Worm (Caenorhabditis elegans) whole organism, L4 larva: Measurements from ENCODE around the gene sssh-1.

Experiments used
- F26F4.8 ChIP-seq: fragments of 200-800 bp; sonication (Bioruptor generic); conservative IDR thresholded peaks from 2 replicates; pipeline ENCODE4 v1.3.6; 2022; ENCODE audit warnings: missing genetic modification characterization, missing compliant biosample characterization
- F37D6.2 ChIP-seq: sonication (generic microtip); optimal IDR thresholded peaks from 2 replicates; lab custom pipeline; 2016; ENCODE audit warnings: mild to moderate bottlenecking, missing genetic modification characterization, missing compliant biosample characterization
- F44E2.7 ChIP-seq: fragments of 200-800 bp; sonication (Bioruptor generic); IDR thresholded peaks from 2 replicates; pipeline ENCODE4 v2.1.2; 2022; ENCODE audit warnings: missing genetic modification characterization, missing compliant biosample characterization
- R02D3.7 ChIP-seq: fragments of 150-350 bp; sonication (generic microtip); optimal IDR thresholded peaks from 3 replicates; lab custom pipeline; 2014; ENCODE audit warnings: missing biosample characterization, missing genetic modification characterization
- T26A8.4 ChIP-seq: fragments of 200-800 bp; sonication (Bioruptor generic); IDR thresholded peaks from 2 replicates; pipeline ENCODE4 v1.3.6; 2022; ENCODE audit warnings: missing genetic modification characterization, missing compliant biosample characterization
- Y5F2A.4 ChIP-seq: fragments of 200-800 bp; sonication (Bioruptor generic); optimal IDR thresholded peaks from 2 replicates; lab custom pipeline; 2018; ENCODE audit warnings: mild to moderate bottlenecking, missing genetic modification characterization, missing compliant biosample characterization
- Y75B8A.6 ChIP-seq: fragments of 200-800 bp; sonication (Bioruptor generic); IDR thresholded peaks from 2 replicates; pipeline ENCODE4 v1.3.6; 2022; ENCODE audit warnings: missing genetic modification reagents, missing genetic modification characterization, missing compliant biosample characterization
- ceh-32 ChIP-seq: sonication (generic microtip); optimal IDR thresholded peaks from 2 replicates; lab custom pipeline; 2016; ENCODE audit warnings: mild to moderate bottlenecking, missing genetic modification characterization, missing compliant biosample characterization; ENCODE audit not compliant: poor library complexity
- ces-1 ChIP-seq: fragments of 150-350 bp; sonication (generic microtip); optimal IDR thresholded peaks from 4 replicates; lab custom pipeline; 2014; ENCODE audit warnings: missing biosample characterization, missing genetic modification reagents, missing genetic modification characterization
- daf-16 ChIP-seq, 3 experiments: sonication (generic microtip); optimal IDR thresholded peaks; 2 replicates each; lab custom pipeline; 2016 to 2017; ENCODE audit warnings: missing genetic modification characterization in 3 of 3, missing genetic modification reagents in 3 of 3, mild to moderate bottlenecking in 2 of 3, missing compliant biosample characterization in 2 of 3, missing biosample characterization in 1 of 3, moderate library complexity in 1 of 3
- egl-43 ChIP-seq: fragments of 200-800 bp; sonication (Bioruptor generic); IDR thresholded peaks from 2 replicates; pipeline ENCODE4 v1.3.6; 2022; ENCODE audit warnings: missing genetic modification reagents, missing genetic modification characterization, missing compliant biosample characterization
- fkh-10 ChIP-seq: fragments of 150-350 bp; optimal IDR thresholded peaks from 2 replicates; lab custom pipeline; 2014; ENCODE audit warnings: missing biosample characterization, missing genetic modification reagents, missing genetic modification characterization
- fos-1 ChIP-seq: fragments of 150-350 bp; optimal IDR thresholded peaks from 2 replicates; lab custom pipeline; 2014; ENCODE audit warnings: missing biosample characterization, missing genetic modification characterization
- hlh-11 ChIP-seq: fragments of 200-800 bp; sonication (Bioruptor generic); optimal IDR thresholded peaks from 2 replicates; lab custom pipeline; 2018; ENCODE audit warnings: mild to moderate bottlenecking, missing genetic modification characterization, missing compliant biosample characterization
- hmg-1.1 ChIP-seq: fragments of 200-800 bp; sonication (Bioruptor generic); IDR thresholded peaks from 2 replicates; pipeline ENCODE4 v1.3.6; 2022; ENCODE audit warnings: missing genetic modification reagents, missing genetic modification characterization, missing compliant biosample characterization
- jun-1 ChIP-seq: fragments of 150-350 bp; optimal IDR thresholded peaks from 2 replicates; lab custom pipeline; 2014; ENCODE audit warnings: missing biosample characterization, missing genetic modification reagents, missing genetic modification characterization
- lin-29 ChIP-seq: fragments of 200-800 bp; sonication (Bioruptor generic); IDR thresholded peaks from 2 replicates; pipeline ENCODE4 v1.3.6; 2022; ENCODE audit warnings: missing genetic modification reagents, missing genetic modification characterization, missing compliant biosample characterization
- lin-39 ChIP-seq: fragments of 150-350 bp; optimal IDR thresholded peaks from 2 replicates; lab custom pipeline; 2014; ENCODE audit warnings: missing biosample characterization, missing genetic modification reagents, missing genetic modification characterization
- mdt-29 ChIP-seq: fragments of 200-800 bp; sonication (Bioruptor generic); IDR thresholded peaks from 2 replicates; pipeline ENCODE4 v1.3.6; 2022; ENCODE audit warnings: missing genetic modification reagents, missing genetic modification characterization, missing compliant biosample characterization
- mep-1 ChIP-seq: fragments of 150-350 bp; sonication (generic microtip); optimal IDR thresholded peaks from 3 replicates; lab custom pipeline; 2014; ENCODE audit warnings: missing biosample characterization, missing genetic modification characterization
- mxl-2 ChIP-seq: fragments of 200-800 bp; sonication (Bioruptor generic); conservative IDR thresholded peaks from 2 replicates; pipeline ENCODE4 v1.3.6; 2022; ENCODE audit warnings: missing genetic modification reagents, missing genetic modification characterization, missing compliant biosample characterization
- nhr-102 ChIP-seq: sonication (generic microtip); optimal IDR thresholded peaks from 2 replicates; lab custom pipeline; 2016; ENCODE audit warnings: mild to moderate bottlenecking, missing genetic modification characterization, moderate library complexity, missing compliant biosample characterization
- nhr-11 ChIP-seq: fragments of 150-350 bp; optimal IDR thresholded peaks from 2 replicates; lab custom pipeline; 2014; ENCODE audit warnings: missing biosample characterization, missing genetic modification characterization
- nhr-237 ChIP-seq: sonication (generic microtip); optimal IDR thresholded peaks from 2 replicates; lab custom pipeline; 2017; ENCODE audit warnings: missing biosample characterization, missing genetic modification characterization
- pha-4 ChIP-seq, 2 experiments: fragments of 150-350 bp in 1 of 2; fragments of 200-800 bp in 1 of 2; sonication (Bioruptor generic) in 1 of 2; IDR thresholded peaks in 1 of 2; optimal IDR thresholded peaks in 1 of 2; 2 replicates each; pipeline versions ENCODE4 v1.3.6 to Lab custom; 2014 to 2022; ENCODE audit warnings: missing genetic modification characterization in 2 of 2, missing genetic modification reagents in 2 of 2, missing biosample characterization in 1 of 2, missing compliant biosample characterization in 1 of 2
- pqm-1 ChIP-seq: sonication (generic microtip); optimal IDR thresholded peaks from 2 replicates; lab custom pipeline; 2017; ENCODE audit warnings: missing biosample characterization, missing genetic modification characterization
- unc-62 ChIP-seq, 3 experiments: fragments of 150-350 bp in 1 of 3; sonication (generic microtip); optimal IDR thresholded peaks in 2 of 3; peaks in 1 of 3; 1 replicate in 1 of 3; 2 replicates in 2 of 3; lab custom pipeline; 2014 to 2017; ENCODE audit warnings: missing biosample characterization in 3 of 3, missing genetic modification characterization in 3 of 3, missing genetic modification reagents in 3 of 3, missing genotype in 1 of 3
- vab-7 ChIP-seq: fragments of 200-800 bp; sonication (Bioruptor generic); IDR thresholded peaks from 2 replicates; pipeline ENCODE4 v1.3.6; 2022; ENCODE audit warnings: missing genetic modification reagents, missing genetic modification characterization, missing compliant biosample characterization
- zfp-3 ChIP-seq: fragments of 200-800 bp; sonication (Bioruptor generic); conservative IDR thresholded peaks from 2 replicates; pipeline ENCODE4 v1.3.6; 2022; ENCODE audit warnings: missing genetic modification reagents, missing genetic modification characterization, missing compliant biosample characterization
- zip-11 ChIP-seq: fragments of 200-800 bp; sonication (Bioruptor generic); IDR thresholded peaks from 2 replicates; pipeline ENCODE4 v1.3.6; 2022; ENCODE audit warnings: missing genetic modification characterization, missing compliant biosample characterization
- ztf-11 ChIP-seq: fragments of 150-350 bp; optimal IDR thresholded peaks from 2 replicates; lab custom pipeline; 2014; ENCODE audit warnings: missing biosample characterization, missing genetic modification characterization
- ztf-7 ChIP-seq: fragments of 150-350 bp; optimal IDR thresholded peaks from 2 replicates; lab custom pipeline; 2014; ENCODE audit warnings: missing biosample characterization, missing genetic modification characterization

The sssh-1 gene

DNA sequence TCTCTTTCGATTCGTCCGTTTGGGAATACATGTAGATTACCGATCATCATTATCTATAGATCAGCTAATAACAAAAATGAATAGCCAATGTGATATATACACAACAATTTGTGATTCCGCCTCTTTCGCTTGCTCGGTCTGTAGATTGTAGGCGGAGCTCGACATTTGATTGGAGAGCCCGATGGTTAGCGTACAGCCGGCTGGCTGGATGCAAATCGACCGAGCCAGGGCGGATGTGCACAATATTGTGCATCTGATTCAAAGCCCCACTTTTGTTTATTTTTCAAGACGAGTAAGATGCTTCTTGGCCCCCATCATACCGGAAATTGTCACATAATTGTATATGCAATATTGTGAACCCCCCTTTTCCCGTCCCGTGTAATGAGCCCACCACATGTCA, 14.0 kb upstream of the sssh-1 start, which contains the start of gene dmd-4:
TSS of gene dmd-4 (minus strand) at position 101 of the 400 bp plus-strand sequence.
- TF ChIP-seq mep-1 (tag; lab: Kevin White, UChicago) (no peak), unc-62 (GFP tag; optimal IDR thresholded peaks at IDR 0.05 in 1 of 2; lab: Kevin White, UChicago) (peak in 1 of 2 experiments; percentile 14), unc-62 (tag; optimal IDR thresholded peaks at IDR 0.05; lab: Kevin White, UChicago) (no peak), mdt-29 (GFP tag; lab: Robert Waterston, UW) (no peak), mxl-2 (GFP tag; lab: Robert Waterston, UW) (no peak)

DNA sequence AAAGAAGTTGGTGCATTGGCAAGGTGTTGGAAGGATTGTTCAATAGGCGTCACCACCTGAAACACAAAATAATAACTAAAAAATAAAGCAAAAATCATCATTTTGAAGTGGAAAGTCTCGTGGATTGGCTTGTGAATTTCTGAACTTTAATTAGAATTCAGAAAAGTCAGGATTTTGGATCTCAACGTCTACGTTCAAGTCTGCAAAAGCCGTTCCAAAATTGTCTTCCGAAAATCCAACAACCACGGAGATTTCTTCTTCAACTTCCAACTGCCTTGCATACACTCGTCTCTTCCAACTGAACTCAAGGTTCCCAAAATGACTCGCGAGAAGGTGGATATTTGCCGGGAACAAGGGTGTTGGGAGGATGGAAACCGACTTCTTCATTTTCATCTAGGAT, 10.0 kb upstream of the sssh-1 start, which contains the start of gene C27C12.3:
TSS of gene C27C12.3 (minus strand) at position 101 of the 400 bp plus-strand sequence.
- no peak for TF ChIP-seq jun-1 (tag; lab: Kevin White, UChicago)
- no peak for TF ChIP-seq vab-7 (GFP tag; lab: Robert Waterston, UW)
- TF ChIP-seq R02D3.7 = no peak
- TF ChIP-seq pha-4 (GFP tag; IDR thresholded peaks at IDR 0.05; lab: Robert Waterston, UW) = no peak
- TF ChIP-seq pha-4 (tag; optimal IDR thresholded peaks at IDR 0.05; lab: Kevin White, UChicago) = no peak
- no peak for TF ChIP-seq fos-1 (tag; lab: Kevin White, UChicago)
- TF ChIP-seq egl-43 (GFP tag; lab: Robert Waterston, UW) = no peak
- TF ChIP-seq nhr-11 (tag; lab: Kevin White, UChicago) = no peak
- no peak for TF ChIP-seq zfp-3 (GFP tag; lab: Robert Waterston, UW)
- TF ChIP-seq Y5F2A.4 = no peak
- TF ChIP-seq lin-29 (GFP tag; lab: Robert Waterston, UW) = no peak
- TF ChIP-seq nhr-102 (tag; lab: Kevin White, UChicago) = no peak
- no peak for TF ChIP-seq T26A8.4 (GFP tag; lab: Robert Waterston, UW)
- TF ChIP-seq daf-16 (GFP tag; optimal IDR thresholded peaks at IDR 0.05; lab: Kevin White, UChicago) = no peak
- no peak for TF ChIP-seq daf-16 (tag; optimal IDR thresholded peaks at IDR 0.05; lab: Kevin White, UChicago)
- no peak for TF ChIP-seq hlh-11 (tag; lab: Kevin White, UChicago)
- TF ChIP-seq lin-39 (tag; lab: Kevin White, UChicago) = no peak

DNA sequence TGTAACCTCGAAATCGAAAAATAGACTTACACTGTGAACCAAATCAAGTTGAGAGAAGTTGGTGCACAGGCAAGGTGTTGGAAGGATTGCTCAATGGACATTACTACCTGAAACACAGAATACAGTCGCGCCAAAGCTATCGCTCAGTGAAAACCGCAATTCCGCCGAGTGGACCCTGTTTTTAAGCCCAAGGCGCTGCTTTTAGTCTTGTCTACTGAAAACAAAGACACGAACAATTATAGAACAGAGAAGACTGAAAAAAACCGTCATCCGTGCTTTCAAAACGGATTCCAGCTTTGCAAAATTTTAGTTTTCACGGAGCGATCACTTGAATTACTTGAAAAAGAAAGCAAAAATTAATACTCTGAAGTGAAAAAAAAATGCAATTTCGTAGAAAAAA, 7.6 kb upstream of the sssh-1 start, which contains the start of gene F31F6.1:
TSS of gene F31F6.1 (minus strand) at position 101 of the 400 bp plus-strand sequence.
- no peak for TF ChIP-seq F37D6.2 (tag; lab: Kevin White, UChicago)
- TF ChIP-seq ceh-32 (tag; lab: Kevin White, UChicago) = no peak
- no peak for TF ChIP-seq ztf-7 (tag; lab: Kevin White, UChicago)
- no peak for TF ChIP-seq F26F4.8 (GFP tag; lab: Robert Waterston, UW)
- no peak for TF ChIP-seq Y75B8A.6 (GFP tag; lab: Robert Waterston, UW)
- no peak for TF ChIP-seq fkh-10 (GFP tag; lab: Kevin White, UChicago)
- no peak for TF ChIP-seq unc-62 (GFP tag; optimal IDR thresholded peaks at IDR 0.05 in 1 of 2; lab: Kevin White, UChicago)
- TF ChIP-seq unc-62 (tag; optimal IDR thresholded peaks at IDR 0.05; lab: Kevin White, UChicago) = no peak
- no peak for TF ChIP-seq ces-1
- TF ChIP-seq zip-11 (GFP tag; lab: Robert Waterston, UW) = no peak
- no peak for TF ChIP-seq nhr-237 (tag; lab: Kevin White, UChicago)
- no peak for TF ChIP-seq ztf-11 (tag; lab: Kevin White, UChicago)
- no peak for TF ChIP-seq pqm-1
- TF ChIP-seq hmg-1.1 (GFP tag; lab: Robert Waterston, UW) = no peak
- TF ChIP-seq F44E2.7 (GFP tag; lab: Robert Waterston, UW) = no peak
- no peak for TF ChIP-seq egl-43 (GFP tag; lab: Robert Waterston, UW)

DNA sequence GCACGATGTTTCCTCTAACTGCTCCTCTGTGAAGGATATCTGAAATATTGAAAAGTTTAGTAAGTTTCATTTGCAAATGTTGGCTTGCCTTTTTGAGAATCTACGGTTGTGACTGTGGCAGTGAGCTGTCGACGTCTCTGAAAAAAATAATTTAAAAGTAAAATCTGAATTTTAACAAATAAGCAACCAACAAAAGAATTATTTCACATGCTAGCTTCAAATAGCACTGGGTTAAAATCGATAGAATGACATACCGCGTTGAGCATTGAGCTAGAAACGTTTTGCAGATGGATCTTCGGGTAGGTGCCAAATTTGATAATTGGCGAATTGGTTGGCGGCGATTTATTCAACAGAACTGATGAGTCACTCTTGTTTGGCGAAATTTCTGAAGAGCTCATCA, 4.0 kb upstream of the sssh-1 start, which contains the start of gene F31F6.2:
TSS of gene F31F6.2 (minus strand) at position 101 of the 400 bp plus-strand sequence.
- TF ChIP-seq ztf-11 (tag; lab: Kevin White, UChicago) (no peak), pqm-1 (no peak)
